Fruit fly (Drosophila melanogaster) whole organism, prepupa: Measurements from ENCODE around the gene CG13857.

Experiments used
- Blimp-1 ChIP-seq: fragments of 200-800 bp; sonication (Bioruptor generic); optimal IDR thresholded peaks from 3 replicates; lab custom pipeline; 2017; ENCODE audit warnings: missing biosample characterization, missing genetic modification characterization, mild to moderate bottlenecking, moderate library complexity, missing genetic modification reagents
- CG10631 ChIP-seq: fragments of 200-800 bp; sonication (Bioruptor generic); optimal IDR thresholded peaks from 2 replicates; lab custom pipeline; 2016; ENCODE audit warnings: missing biosample characterization, missing genetic modification characterization
- CG11294 ChIP-seq: fragments of 200-800 bp; sonication (Bioruptor generic); IDR thresholded peaks from 2 replicates; pipeline ENCODE4 v1.3.6; 2022; ENCODE audit warnings: missing biosample characterization, missing genetic modification characterization
- CG11902 ChIP-seq: fragments of 200-800 bp; sonication (Bioruptor generic); optimal IDR thresholded peaks from 3 replicates; lab custom pipeline; 2016; ENCODE audit warnings: missing biosample characterization, missing genetic modification characterization
- CG1621 ChIP-seq: fragments of 200-800 bp; sonication (Bioruptor generic); optimal IDR thresholded peaks from 3 replicates; lab custom pipeline; 2018; ENCODE audit warnings: missing biosample characterization, mild to moderate bottlenecking, missing genetic modification characterization
- CG16779 ChIP-seq: fragments of 200-800 bp; sonication (Bioruptor generic); optimal IDR thresholded peaks from 3 replicates; lab custom pipeline; 2017; ENCODE audit warnings: missing biosample characterization, mild to moderate bottlenecking, missing genetic modification characterization
- CG3032 ChIP-seq: fragments of 200-800 bp; optimal IDR thresholded peaks from 2 replicates; lab custom pipeline; 2019; ENCODE audit warnings: missing biosample characterization, mild to moderate bottlenecking, missing genetic modification characterization, moderate library complexity
- CG31627 ChIP-seq: fragments of 200-800 bp; sonication (Bioruptor generic); optimal IDR thresholded peaks from 3 replicates; lab custom pipeline; 2016; ENCODE audit warnings: missing biosample characterization, missing genetic modification characterization
- CG32006 ChIP-seq: fragments of 200-800 bp; sonication (Bioruptor generic); optimal IDR thresholded peaks from 3 replicates; lab custom pipeline; 2017; ENCODE audit warnings: missing biosample characterization, mild to moderate bottlenecking, missing genetic modification characterization
- CG34406 ChIP-seq: fragments of 200-800 bp; sonication (Bioruptor generic); optimal IDR thresholded peaks from 3 replicates; lab custom pipeline; 2016; ENCODE audit warnings: missing biosample characterization, missing genetic modification characterization
- CG3919 ChIP-seq: fragments of 200-800 bp; sonication (Bioruptor generic); optimal IDR thresholded peaks from 3 replicates; lab custom pipeline; 2016; ENCODE audit warnings: missing biosample characterization, missing genetic modification characterization
- CG4318 ChIP-seq: fragments of 200-800 bp; sonication (Bioruptor generic); optimal IDR thresholded peaks from 3 replicates; lab custom pipeline; 2017; ENCODE audit warnings: missing biosample characterization, mild to moderate bottlenecking, missing genetic modification characterization
- CG6163 ChIP-seq: fragments of 200-800 bp; sonication (Bioruptor generic); IDR thresholded peaks from 3 replicates; pipeline ENCODE4 v1.3.6; 2022; ENCODE audit warnings: missing biosample characterization, missing genetic modification characterization
- CG6792 ChIP-seq: fragments of 200-800 bp; sonication (Bioruptor generic); optimal IDR thresholded peaks from 3 replicates; lab custom pipeline; 2016; ENCODE audit warnings: missing biosample characterization, missing genetic modification characterization
- CG6808 ChIP-seq: fragments of 200-800 bp; sonication (Bioruptor generic); optimal IDR thresholded peaks from 3 replicates; lab custom pipeline; 2017; ENCODE audit warnings: missing biosample characterization, missing genetic modification characterization, mild to moderate bottlenecking, moderate library complexity, missing genetic modification reagents
- CG7368 ChIP-seq: fragments of 200-800 bp; sonication (Bioruptor generic); optimal IDR thresholded peaks from 3 replicates; lab custom pipeline; 2016; ENCODE audit warnings: missing biosample characterization, missing genetic modification characterization
- CG8119 ChIP-seq: fragments of 200-800 bp; sonication (Bioruptor generic); IDR thresholded peaks from 3 replicates; pipeline ENCODE4 v1.3.6; 2022; ENCODE audit warnings: missing biosample characterization, missing genetic modification characterization
- CG8319 ChIP-seq: fragments of 200-800 bp; sonication (Bioruptor generic); optimal IDR thresholded peaks from 3 replicates; lab custom pipeline; 2016; ENCODE audit warnings: missing biosample characterization, missing genetic modification characterization
- CG9139 ChIP-seq: fragments of 200-800 bp; sonication (Bioruptor generic); optimal IDR thresholded peaks from 3 replicates; lab custom pipeline; 2017; ENCODE audit warnings: missing biosample characterization, mild to moderate bottlenecking, missing genetic modification characterization
- Eip75B ChIP-seq: fragments of 200-800 bp; sonication (Bioruptor generic); optimal IDR thresholded peaks from 3 replicates; lab custom pipeline; 2016; ENCODE audit warnings: missing biosample characterization, missing genetic modification characterization
- Eip78C ChIP-seq: fragments of 200-800 bp; sonication (Bioruptor generic); peaks from one replicate; lab custom pipeline; 2016; ENCODE audit warnings: missing biosample characterization, missing genetic modification characterization
- Eip93F ChIP-seq: fragments of 200-800 bp; sonication (Bioruptor generic); optimal IDR thresholded peaks from 2 replicates; lab custom pipeline; 2016; ENCODE audit warnings: missing biosample characterization, mild to moderate bottlenecking, missing genetic modification characterization
- Ets21C ChIP-seq: fragments of 200-800 bp; sonication (Bioruptor generic); optimal IDR thresholded peaks from 3 replicates; lab custom pipeline; 2016; ENCODE audit warnings: missing biosample characterization, missing genetic modification characterization
- Ets96B ChIP-seq: fragments of 200-800 bp; optimal IDR thresholded peaks from 2 replicates; lab custom pipeline; 2019; ENCODE audit warnings: missing biosample characterization, mild to moderate bottlenecking, missing genetic modification characterization, moderate library complexity
- Gug ChIP-seq: fragments of 200-800 bp; sonication (Bioruptor generic); IDR thresholded peaks from 2 replicates; pipeline ENCODE4 v1.3.6; 2022; ENCODE audit warnings: missing biosample characterization, missing genetic modification characterization
- Hr38 ChIP-seq: sonication (Bioruptor generic); optimal IDR thresholded peaks from 2 replicates; lab custom pipeline; 2016; ENCODE audit warnings: missing biosample characterization, missing genetic modification characterization
- Hr39 ChIP-seq: fragments of 200-800 bp; sonication (Bioruptor generic); optimal IDR thresholded peaks from 2 replicates; lab custom pipeline; 2016; ENCODE audit warnings: missing biosample characterization, missing genetic modification characterization
- Hr4 ChIP-seq: fragments of 200-800 bp; sonication (Bioruptor generic); optimal IDR thresholded peaks from 3 replicates; lab custom pipeline; 2016; ENCODE audit warnings: missing biosample characterization, missing genetic modification characterization
- Lpt ChIP-seq: fragments of 200-800 bp; sonication (Bioruptor generic); optimal IDR thresholded peaks from 3 replicates; lab custom pipeline; 2016; ENCODE audit warnings: missing biosample characterization, missing genetic modification characterization
- Met ChIP-seq: fragments of 200-800 bp; sonication (Bioruptor generic); optimal IDR thresholded peaks from 3 replicates; lab custom pipeline; 2016; ENCODE audit warnings: missing biosample characterization, missing genetic modification characterization
- OdsH ChIP-seq: fragments of 200-800 bp; sonication (Bioruptor generic); optimal IDR thresholded peaks from 3 replicates; lab custom pipeline; 2016; ENCODE audit warnings: missing biosample characterization, missing genetic modification characterization
- Smox ChIP-seq: fragments of 200-800 bp; sonication (Bioruptor generic); optimal IDR thresholded peaks from 3 replicates; lab custom pipeline; 2016; ENCODE audit warnings: missing biosample characterization, missing genetic modification characterization
- Sox102F ChIP-seq: fragments of 200-800 bp; sonication (Bioruptor generic); optimal IDR thresholded peaks from 2 replicates; lab custom pipeline; 2016; ENCODE audit warnings: missing biosample characterization, mild to moderate bottlenecking, missing genetic modification characterization
- Sox14 ChIP-seq: fragments of 200-800 bp; sonication (Bioruptor generic); optimal IDR thresholded peaks from 3 replicates; lab custom pipeline; 2016; ENCODE audit warnings: missing biosample characterization, missing genetic modification characterization
- Sox15 ChIP-seq: fragments of 200-800 bp; sonication (Bioruptor generic); optimal IDR thresholded peaks from 3 replicates; lab custom pipeline; 2016; ENCODE audit warnings: missing biosample characterization, missing genetic modification characterization
- achi ChIP-seq: fragments of 200-800 bp; sonication (Bioruptor generic); optimal IDR thresholded peaks from 3 replicates; lab custom pipeline; 2016; ENCODE audit warnings: missing biosample characterization, missing genetic modification characterization
- acj6 ChIP-seq: fragments of 200-800 bp; sonication (Bioruptor generic); optimal IDR thresholded peaks from 3 replicates; lab custom pipeline; 2016; ENCODE audit warnings: missing biosample characterization, missing genetic modification characterization
- cyc ChIP-seq: fragments of 200-800 bp; sonication (Bioruptor generic); optimal IDR thresholded peaks from 3 replicates; lab custom pipeline; 2016; ENCODE audit warnings: missing biosample characterization, missing genetic modification characterization
- dac ChIP-seq: fragments of 200-800 bp; sonication (Bioruptor generic); optimal IDR thresholded peaks from 2 replicates; lab custom pipeline; 2017; ENCODE audit warnings: missing biosample characterization, mild to moderate bottlenecking, missing genetic modification characterization
- dsx ChIP-seq: fragments of 200-800 bp; optimal IDR thresholded peaks from 3 replicates; lab custom pipeline; 2019; ENCODE audit warnings: missing biosample characterization, mild to moderate bottlenecking, missing genetic modification characterization, moderate library complexity; ENCODE audit not compliant: poor library complexity, severe bottlenecking
- eg ChIP-seq: fragments of 200-800 bp; sonication (Bioruptor generic); IDR thresholded peaks from 3 replicates; pipeline ENCODE4 v1.3.6; 2022; ENCODE audit warnings: missing biosample characterization, missing genetic modification characterization
- esn ChIP-seq: fragments of 200-800 bp; sonication (Bioruptor generic); optimal IDR thresholded peaks from 2 replicates; lab custom pipeline; 2016; ENCODE audit warnings: missing biosample characterization, mild to moderate bottlenecking, missing genetic modification characterization, moderate library complexity
- fd59A ChIP-seq: fragments of 200-800 bp; sonication (Bioruptor generic); optimal IDR thresholded peaks from 2 replicates; lab custom pipeline; 2017; ENCODE audit warnings: missing biosample characterization, mild to moderate bottlenecking, missing genetic modification characterization, missing genetic modification reagents
- fkh ChIP-seq: fragments of 200-800 bp; sonication (Bioruptor generic); optimal IDR thresholded peaks from 3 replicates; lab custom pipeline; 2017; ENCODE audit warnings: missing biosample characterization, mild to moderate bottlenecking, missing genetic modification characterization, moderate library complexity
- net ChIP-seq: fragments of 200-800 bp; sonication (Bioruptor generic); optimal IDR thresholded peaks from 3 replicates; lab custom pipeline; 2016; ENCODE audit warnings: missing biosample characterization, missing genetic modification characterization
- pdm3 ChIP-seq: fragments of 200-800 bp; sonication (Bioruptor generic); optimal IDR thresholded peaks from 3 replicates; lab custom pipeline; 2016; ENCODE audit warnings: missing biosample characterization, missing genetic modification characterization
- salr ChIP-seq, 2 experiments: fragments of 200-800 bp; sonication (Bioruptor generic); optimal IDR thresholded peaks; 3 replicates each; lab custom pipeline; 2016 to 2018; ENCODE audit warnings: missing biosample characterization in 2 of 2, missing genetic modification characterization in 2 of 2, mild to moderate bottlenecking in 1 of 2
- spab ChIP-seq: fragments of 200-800 bp; sonication (Bioruptor generic); optimal IDR thresholded peaks from 2 replicates; lab custom pipeline; 2017; ENCODE audit warnings: missing biosample characterization, mild to moderate bottlenecking, missing genetic modification characterization, missing genetic modification reagents
- ss ChIP-seq, 2 experiments: fragments of 200-800 bp; sonication (Bioruptor generic); optimal IDR thresholded peaks; 2 replicates in 1 of 2; 3 replicates in 1 of 2; lab custom pipeline; 2017 to 2018; ENCODE audit warnings: mild to moderate bottlenecking in 2 of 2, missing biosample characterization in 2 of 2, missing genetic modification characterization in 2 of 2, moderate library complexity in 1 of 2
- svp ChIP-seq: fragments of 200-800 bp; sonication (Bioruptor generic); peaks from one replicate; lab custom pipeline; 2016; ENCODE audit warnings: missing biosample characterization, missing genetic modification characterization
- topi ChIP-seq: fragments of 200-800 bp; sonication (Bioruptor generic); optimal IDR thresholded peaks from 3 replicates; lab custom pipeline; 2016; ENCODE audit warnings: missing biosample characterization, missing genetic modification characterization

Gene CG13857

dm6 chr3R:22362218-22362907 is 31.5 kb downstream of the CG13857 start, which contains the start of the genes JMJD6, CG7071 and Muted:
Gene JMJD6 (minus strand): TSS chr3R:22362371.
Gene CG7071 (plus strand): TSS chr3R:22362620.
Gene Muted (plus strand): TSS chr3R:22362620.
- TF ChIP-seq spab (GFP tag; lab: Kevin White, UChicago) (peak; percentile 47), CG4318 (GFP tag; lab: Kevin White, UChicago) (peak; percentile 78), pdm3 (peak; percentile 90), fd59A (GFP tag; lab: Kevin White, UChicago) (peak; percentile 63), CG6163 (GFP tag; lab: Robert Waterston, UW) (peak; percentile 87), Ets21C (GFP tag; lab: Kevin White, UChicago) (peak; percentile 88), topi (GFP tag; lab: Kevin White, UChicago) (peak; percentile 88), CG3032 (tag; lab: Kevin White, UChicago) (peak; percentile 78), CG11902 (GFP tag; lab: Kevin White, UChicago) (peak; percentile 78), CG6792 (GFP tag; lab: Kevin White, UChicago) (peak; percentile 86), esn (GFP tag; lab: Kevin White, UChicago) (peak; percentile 92), Eip93F (GFP tag; lab: Kevin White, UChicago) (peak; percentile 88), CG1621 (peak; percentile 47), CG34406 (GFP tag; lab: Kevin White, UChicago) (peak; percentile 85), Eip75B (GFP tag; lab: Kevin White, UChicago) (peak; percentile 88), CG10631 (peak; percentile 91), CG32006 (peak; percentile 85), Eip78C (GFP tag; lab: Kevin White, UChicago) (peak; percentile 95), Blimp-1 (peak; percentile 60), Hr4 (GFP tag; lab: Kevin White, UChicago) (peak; percentile 92), achi (GFP tag; lab: Kevin White, UChicago) (peak; percentile 96), Sox102F (GFP tag; lab: Kevin White, UChicago) (peak; percentile 79), svp (GFP tag; lab: Kevin White, UChicago) (peak; percentile 92), CG11294 (GFP tag; lab: Robert Waterston, UW) (peak; percentile 88), fkh (GFP tag; lab: Kevin White, UChicago) (peak; percentile 84), net (GFP tag; lab: Kevin White, UChicago) (peak; percentile 80), Ets96B (peak; percentile 66), CG16779 (peak; percentile 54), ss (GFP tag; optimal IDR thresholded peaks at IDR 0.05; lab: Kevin White, UChicago) (peak; percentile 61 to 68), dsx (peak; percentile 57), CG31627 (GFP tag; lab: Kevin White, UChicago) (peak; percentile 92), cyc (GFP tag; lab: Kevin White, UChicago) (peak; percentile 90), acj6 (GFP tag; lab: Kevin White, UChicago) (peak; percentile 87), Gug (GFP tag; lab: Robert Waterston, UW) (peak; percentile 83), salr (GFP tag; optimal IDR thresholded peaks at IDR 0.05; lab: Kevin White, UChicago) (peak; percentile 67 to 72), CG8119 (GFP tag; lab: Robert Waterston, UW) (peak; percentile 74; the same call in 2 of the 3 replicates), OdsH (GFP tag; lab: Kevin White, UChicago) (peak; percentile 90), CG7368 (GFP tag; lab: Kevin White, UChicago) (peak; percentile 80), CG8319 (peak; percentile 78), CG9139 (GFP tag; lab: Kevin White, UChicago) (no peak), Lpt (GFP tag; lab: Kevin White, UChicago) (peak; percentile 72), Met (GFP tag; lab: Kevin White, UChicago) (peak; percentile 91), CG3919 (GFP tag; lab: Kevin White, UChicago) (peak; percentile 88), Sox14 (peak; percentile 88), Hr38 (GFP tag; lab: Kevin White, UChicago) (no peak), dac (GFP tag; lab: Kevin White, UChicago) (peak; percentile 72), eg (GFP tag; lab: Robert Waterston, UW) (peak; percentile 90), Hr39 (peak; percentile 89), Sox15 (GFP tag; lab: Kevin White, UChicago) (peak; percentile 83), CG6808 (GFP tag; lab: Kevin White, UChicago) (peak; percentile 74), Smox (GFP tag; lab: Kevin White, UChicago) (peak; percentile 89)
